Fruit fly (Drosophila melanogaster): Measurements from ENCODE around the gene CG3598.

The CG3598 gene

dm6 chrX:2936727-2937126 lies at the start of gene CG3598:
CG3598 (plus strand) TSS chrX:2937027.
- TF ChIP-seq Sin3A (optimal IDR thresholded peaks at IDR 0.05) (no peak), psq (optimal IDR thresholded peaks at IDR 0.05) (no peak)

- TF ChIP-seq psq (optimal IDR thresholded peaks at IDR 0.05) (no peak), Sin3A (optimal IDR thresholded peaks at IDR 0.05) (no peak), insv (optimal IDR thresholded peaks at IDR 0.05) (no peak), ttk (optimal IDR thresholded peaks at IDR 0.05) (no peak), h (optimal IDR thresholded peaks at IDR 0.05) (no peak), Myc (optimal IDR thresholded peaks at IDR 0.05) (no peak)
Observed at dm6 chrX:2888211-2888610, 48.6 kb upstream of the CG3598 start.

- no peak for TF ChIP-seq psq (optimal IDR thresholded peaks at IDR 0.05)
- no peak for TF ChIP-seq Sin3A (optimal IDR thresholded peaks at IDR 0.05)
- TF ChIP-seq Myc (optimal IDR thresholded peaks at IDR 0.05) = no peak
- no peak for TF ChIP-seq ttk (optimal IDR thresholded peaks at IDR 0.05)
- no peak for TF ChIP-seq h (optimal IDR thresholded peaks at IDR 0.05)
- TF ChIP-seq insv (optimal IDR thresholded peaks at IDR 0.05) = no peak
Observed at dm6 chrX:2890468-2890867, 46.4 kb upstream of the CG3598 start, which contains the start of gene CG3526. CG3526 (plus strand) TSS chrX:2890768.

- no peak for TF ChIP-seq h (optimal IDR thresholded peaks at IDR 0.05)
- no peak for TF ChIP-seq insv (optimal IDR thresholded peaks at IDR 0.05)
- no peak for TF ChIP-seq ttk (optimal IDR thresholded peaks at IDR 0.05)
- no peak for TF ChIP-seq Sin3A (optimal IDR thresholded peaks at IDR 0.05)
- no peak for TF ChIP-seq Myc (optimal IDR thresholded peaks at IDR 0.05)
- no peak for TF ChIP-seq psq (optimal IDR thresholded peaks at IDR 0.05)
Observed at dm6 chrX:2907105-2907694, 29.6 kb upstream of the CG3598 start.

dm6 chrX:2912581-2912980 lies 24.2 kb upstream of the CG3598 start:
- TF ChIP-seq ttk (optimal IDR thresholded peaks at IDR 0.05) = no peak

dm6 chrX:2914091-2914490 lies 22.7 kb upstream of the CG3598 start:
- TF ChIP-seq Sin3A (optimal IDR thresholded peaks at IDR 0.05) = no peak
- no peak for TF ChIP-seq psq (optimal IDR thresholded peaks at IDR 0.05)
- no peak for TF ChIP-seq insv (optimal IDR thresholded peaks at IDR 0.05)
- TF ChIP-seq h (optimal IDR thresholded peaks at IDR 0.05) = no peak
- TF ChIP-seq Myc (optimal IDR thresholded peaks at IDR 0.05) = no peak
- TF ChIP-seq ttk (optimal IDR thresholded peaks at IDR 0.05) = no peak

- TF ChIP-seq Myc (optimal IDR thresholded peaks at IDR 0.05) (no peak), insv (optimal IDR thresholded peaks at IDR 0.05) (no peak), h (optimal IDR thresholded peaks at IDR 0.05) (no peak), Sin3A (optimal IDR thresholded peaks at IDR 0.05) (no peak), ttk (optimal IDR thresholded peaks at IDR 0.05) (no peak), psq (optimal IDR thresholded peaks at IDR 0.05) (no peak)
Observed at dm6 chrX:2915108-2915507, 21.7 kb upstream of the CG3598 start.

dm6 chrX:2918551-2918950 lies 18.3 kb upstream of the CG3598 start:
- TF ChIP-seq Sin3A (optimal IDR thresholded peaks at IDR 0.05) (no peak), insv (optimal IDR thresholded peaks at IDR 0.05) (no peak), psq (optimal IDR thresholded peaks at IDR 0.05) (no peak), Myc (optimal IDR thresholded peaks at IDR 0.05) (no peak), ttk (optimal IDR thresholded peaks at IDR 0.05) (no peak), h (optimal IDR thresholded peaks at IDR 0.05) (no peak)

dm6 chrX:2919742-2920141 lies 17.1 kb upstream of the CG3598 start, which contains the start of gene CG3588:
CG3588 (plus strand) TSS chrX:2919770.
- TF ChIP-seq psq (optimal IDR thresholded peaks at IDR 0.05) (no peak), h (optimal IDR thresholded peaks at IDR 0.05) (no peak), Sin3A (optimal IDR thresholded peaks at IDR 0.05) (no peak), insv (optimal IDR thresholded peaks at IDR 0.05) (no peak)

dm6 chrX:2927158-2927557 lies 9.7 kb upstream of the CG3598 start, which contains the start of gene CG14424:
CG14424 (minus strand) TSS chrX:2927258.
- TF ChIP-seq Sin3A (optimal IDR thresholded peaks at IDR 0.05) (no peak), ttk (optimal IDR thresholded peaks at IDR 0.05) (no peak), h (optimal IDR thresholded peaks at IDR 0.05) (no peak), insv (optimal IDR thresholded peaks at IDR 0.05) (no peak), psq (optimal IDR thresholded peaks at IDR 0.05) (no peak), Myc (optimal IDR thresholded peaks at IDR 0.05) (no peak)

dm6 chrX:2929496-2929895 lies 7.3 kb upstream of the CG3598 start, which contains the start of gene CG32793:
CG32793 (plus strand) TSS chrX:2929796.
- no peak for TF ChIP-seq Sin3A (optimal IDR thresholded peaks at IDR 0.05)
- TF ChIP-seq psq (optimal IDR thresholded peaks at IDR 0.05) = no peak
- no peak for TF ChIP-seq h (optimal IDR thresholded peaks at IDR 0.05)
- no peak for TF ChIP-seq insv (optimal IDR thresholded peaks at IDR 0.05)
- TF ChIP-seq ttk (optimal IDR thresholded peaks at IDR 0.05) = no peak
- no peak for TF ChIP-seq Myc (optimal IDR thresholded peaks at IDR 0.05)

- no peak for TF ChIP-seq Myc (optimal IDR thresholded peaks at IDR 0.05)
- no peak for TF ChIP-seq ttk (optimal IDR thresholded peaks at IDR 0.05)
- no peak for TF ChIP-seq psq (optimal IDR thresholded peaks at IDR 0.05)
- TF ChIP-seq h (optimal IDR thresholded peaks at IDR 0.05) = no peak
- TF ChIP-seq insv (optimal IDR thresholded peaks at IDR 0.05) = no peak
- TF ChIP-seq Sin3A (optimal IDR thresholded peaks at IDR 0.05) = no peak
Observed at dm6 chrX:2934827-2935226, 2.0 kb upstream of the CG3598 start, which contains the start of gene CG3592. CG3592 (plus strand) TSS chrX:2935127.

dm6 chrX:2938556-2938955 lies 1.7 kb downstream of the CG3598 start, which contains the start of gene CG14420:
CG14420 (plus strand) TSS chrX:2938856.
- no peak for TF ChIP-seq Myc (optimal IDR thresholded peaks at IDR 0.05)
- TF ChIP-seq ttk (optimal IDR thresholded peaks at IDR 0.05) = no peak
- TF ChIP-seq insv (optimal IDR thresholded peaks at IDR 0.05) = no peak
- no peak for TF ChIP-seq psq (optimal IDR thresholded peaks at IDR 0.05)
- no peak for TF ChIP-seq Sin3A (optimal IDR thresholded peaks at IDR 0.05)
- no peak for TF ChIP-seq h (optimal IDR thresholded peaks at IDR 0.05)
